Worm (Caenorhabditis elegans): ENCODE results near the gene K07F5.22.

ce11 chrIV:9824480-9824879, 40.4 kb upstream of the K07F5.22 start, which contains the start of gene catp-6:
- TF ChIP-seq aly-2 (tag; optimal IDR thresholded peaks at IDR 0.05) (no peak), ces-1 (GFP tag; optimal IDR thresholded peaks at IDR 0.05) (no peak), cey-2 (tag; optimal IDR thresholded peaks at IDR 0.05; ENCODE audit: borderline replicate concordance, insufficient read depth) (no peak), nhr-28 (tag; optimal IDR thresholded peaks at IDR 0.05) (no peak), daf-16 (GFP tag; optimal IDR thresholded peaks at IDR 0.05) (no peak), daf-16 (tag; optimal IDR thresholded peaks at IDR 0.05) (no peak), snpc-4 (tag; optimal IDR thresholded peaks at IDR 0.05) (no peak), arid-1 (GFP tag; conservative IDR thresholded peaks at IDR 0.05) (no peak), lin-15B (tag; optimal IDR thresholded peaks at IDR 0.05) (no peak), ama-1 (optimal IDR thresholded peaks at IDR 0.05) (no peak), ztf-11 (tag; optimal IDR thresholded peaks at IDR 0.05) (no peak), dmd-8 (GFP tag; IDR thresholded peaks at IDR 0.05) (no peak), mxl-2 (GFP tag; conservative IDR thresholded peaks at IDR 0.05) (no peak)

All from whole organism, L4 larva.